Worm (Caenorhabditis elegans) whole organism, L2 larva: Measurements from ENCODE around the gene dlc-2.
A peak's percentile ranks its signal among the peaks of the same experiment; 100 is the strongest.
"Not testable (repeated sequence)": the region's sequence is repeated elsewhere in the genome, so short reads cannot be mapped to it uniquely, and the experiment has no call there.

Source experiments
- C34F6.9 ChIP-seq: fragments of 150-350 bp; optimal IDR thresholded peaks from 2 replicates; lab custom pipeline; 2014; ENCODE audit warnings: missing biosample characterization, missing genetic modification characterization
- F13H6.1 ChIP-seq: sonication (generic microtip); optimal IDR thresholded peaks from 2 replicates; lab custom pipeline; 2016; ENCODE audit warnings: missing genetic modification characterization, missing compliant biosample characterization
- Y55F3AM.14 ChIP-seq: fragments of 200-800 bp; sonication (Bioruptor generic); optimal IDR thresholded peaks from 2 replicates; lab custom pipeline; 2018; ENCODE audit warnings: mild to moderate bottlenecking, missing genetic modification characterization, missing compliant biosample characterization
- ZK546.5 ChIP-seq: sonication (generic microtip); optimal IDR thresholded peaks from 2 replicates; lab custom pipeline; 2017; ENCODE audit warnings: missing biosample characterization, missing genetic modification characterization
- alr-1 ChIP-seq: fragments of 150-350 bp; optimal IDR thresholded peaks from 2 replicates; lab custom pipeline; 2014; ENCODE audit warnings: missing biosample characterization, missing genetic modification characterization
- aly-2 ChIP-seq: fragments of 150-350 bp; optimal IDR thresholded peaks from 2 replicates; lab custom pipeline; 2014; ENCODE audit warnings: missing biosample characterization, missing genetic modification characterization
- ama-1 ChIP-seq: fragments of 150-350 bp; optimal IDR thresholded peaks from 2 replicates; lab custom pipeline; 2018; ENCODE audit warnings: inconsistent platforms
- blmp-1 ChIP-seq: sonication (generic microtip); optimal IDR thresholded peaks from 2 replicates; lab custom pipeline; 2017; ENCODE audit warnings: missing genetic modification characterization, mild to moderate bottlenecking, missing compliant biosample characterization, antibody characterized with exemption, moderate library complexity; ENCODE audit not compliant: insufficient read depth
- ceh-82 ChIP-seq: fragments of 150-350 bp; optimal IDR thresholded peaks from 2 replicates; lab custom pipeline; 2014; ENCODE audit warnings: missing biosample characterization, missing genetic modification characterization
- crh-2 ChIP-seq: sonication (generic microtip); optimal IDR thresholded peaks from 2 replicates; lab custom pipeline; 2017; ENCODE audit warnings: missing biosample characterization, missing genetic modification characterization
- egl-27 ChIP-seq: sonication (generic microtip); optimal IDR thresholded peaks from 3 replicates; lab custom pipeline; 2017; ENCODE audit warnings: missing biosample characterization, missing genetic modification reagents, missing genetic modification characterization
- elt-3 ChIP-seq: sonication (generic microtip); optimal IDR thresholded peaks from 2 replicates; lab custom pipeline; 2017; ENCODE audit warnings: missing biosample characterization, missing genetic modification characterization
- fos-1 ChIP-seq: fragments of 150-350 bp; optimal IDR thresholded peaks from 2 replicates; lab custom pipeline; 2014; ENCODE audit warnings: missing biosample characterization, missing genetic modification characterization
- gmeb-1 ChIP-seq: fragments of 150-350 bp; optimal IDR thresholded peaks from 2 replicates; lab custom pipeline; 2014; ENCODE audit warnings: missing biosample characterization, missing genetic modification characterization
- lin-39 ChIP-seq: fragments of 150-350 bp; optimal IDR thresholded peaks from 2 replicates; lab custom pipeline; 2014; ENCODE audit warnings: missing biosample characterization, missing genetic modification reagents, missing genetic modification characterization
- mab-5 ChIP-seq: fragments of 150-350 bp; optimal IDR thresholded peaks from 2 replicates; lab custom pipeline; 2014; ENCODE audit warnings: missing biosample characterization, missing genetic modification characterization
- mbf-1 ChIP-seq: sonication (generic microtip); optimal IDR thresholded peaks from 2 replicates; lab custom pipeline; 2017; ENCODE audit warnings: missing biosample characterization, missing genetic modification characterization
- nhr-10 ChIP-seq: sonication (generic microtip); optimal IDR thresholded peaks from 2 replicates; lab custom pipeline; 2017; ENCODE audit warnings: missing biosample characterization, missing genetic modification characterization
- nhr-12 ChIP-seq: fragments of 150-350 bp; optimal IDR thresholded peaks from 2 replicates; lab custom pipeline; 2014; ENCODE audit warnings: missing biosample characterization, missing genetic modification characterization
- nhr-129 ChIP-seq: fragments of 150-350 bp; optimal IDR thresholded peaks from 2 replicates; lab custom pipeline; 2014; ENCODE audit warnings: missing biosample characterization, missing genetic modification characterization
- nhr-21 ChIP-seq: fragments of 150-350 bp; optimal IDR thresholded peaks from 2 replicates; lab custom pipeline; 2014; ENCODE audit warnings: missing biosample characterization, missing genetic modification characterization
- nhr-23 ChIP-seq: fragments of 150-350 bp; optimal IDR thresholded peaks from 2 replicates; lab custom pipeline; 2014; ENCODE audit warnings: missing biosample characterization, missing genetic modification reagents, missing genetic modification characterization
- nhr-237 ChIP-seq: fragments of 150-350 bp; optimal IDR thresholded peaks from 2 replicates; lab custom pipeline; 2014; ENCODE audit warnings: missing biosample characterization, missing genetic modification characterization
- nhr-25 ChIP-seq: fragments of 150-350 bp; sonication (generic microtip); optimal IDR thresholded peaks from 3 replicates; lab custom pipeline; 2014; ENCODE audit warnings: missing biosample characterization, missing genetic modification characterization
- nhr-6 ChIP-seq: fragments of 150-350 bp; optimal IDR thresholded peaks from 2 replicates; lab custom pipeline; 2014; ENCODE audit warnings: missing biosample characterization, missing genetic modification characterization
- nhr-77 ChIP-seq: fragments of 150-350 bp; optimal IDR thresholded peaks from 2 replicates; lab custom pipeline; 2014; ENCODE audit warnings: missing biosample characterization, missing genetic modification characterization
- peb-1 ChIP-seq: fragments of 150-350 bp; optimal IDR thresholded peaks from 2 replicates; lab custom pipeline; 2014; ENCODE audit warnings: missing biosample characterization, missing genetic modification characterization
- skn-1 ChIP-seq: sonication (generic microtip); optimal IDR thresholded peaks from 2 replicates; lab custom pipeline; 2017; ENCODE audit warnings: missing biosample characterization, missing genetic modification characterization
- sma-3 ChIP-seq: sonication (generic microtip); optimal IDR thresholded peaks from 2 replicates; lab custom pipeline; 2016; ENCODE audit warnings: missing genetic modification reagents, missing genetic modification characterization, missing compliant biosample characterization
- snpc-4 ChIP-seq: fragments of 150-350 bp; optimal IDR thresholded peaks from 2 replicates; lab custom pipeline; 2014; ENCODE audit warnings: missing biosample characterization, missing genetic modification characterization
- unc-39 ChIP-seq: fragments of 150-350 bp; optimal IDR thresholded peaks from 2 replicates; lab custom pipeline; 2014; ENCODE audit warnings: missing biosample characterization, missing genetic modification characterization
- unc-55 ChIP-seq: fragments of 150-350 bp; sonication (generic microtip); optimal IDR thresholded peaks from 3 replicates; lab custom pipeline; 2014; ENCODE audit warnings: missing biosample characterization, missing genetic modification reagents, missing genetic modification characterization
- zag-1 ChIP-seq: fragments of 150-350 bp; optimal IDR thresholded peaks from 2 replicates; lab custom pipeline; 2014; ENCODE audit warnings: missing biosample characterization, missing genetic modification characterization
- ztf-11 ChIP-seq: sonication (generic microtip); optimal IDR thresholded peaks from 2 replicates; lab custom pipeline; 2017; ENCODE audit warnings: missing biosample characterization, missing genetic modification characterization

Gene dlc-2

DNA sequence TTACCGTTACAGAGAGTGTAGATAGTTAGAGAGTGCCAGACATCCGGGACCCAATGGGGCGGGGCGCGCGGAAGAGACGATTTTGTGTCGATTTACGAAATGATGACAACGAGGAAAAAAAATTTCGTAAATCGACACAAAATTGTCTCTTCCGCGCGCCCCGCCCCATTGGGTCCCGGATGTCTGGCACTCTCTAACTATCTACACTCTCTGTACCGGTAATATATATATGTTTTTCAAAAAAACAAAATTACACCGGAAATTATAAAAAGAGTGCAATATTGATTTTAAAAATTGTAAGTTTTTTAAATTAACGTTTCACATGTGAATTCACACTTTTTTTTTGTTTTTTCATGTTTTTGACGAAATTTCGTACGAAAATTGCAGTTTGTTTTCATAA, 26.7 kb upstream of the dlc-2 start, which contains the start of gene B0001.4:
Gene B0001.4 (minus strand): TSS at position 101 of the 400 bp plus-strand sequence.
- TF ChIP-seq C34F6.9; nhr-12; aly-2 (tag; lab: Kevin White, UChicago): not testable (repeated sequence)

DNA sequence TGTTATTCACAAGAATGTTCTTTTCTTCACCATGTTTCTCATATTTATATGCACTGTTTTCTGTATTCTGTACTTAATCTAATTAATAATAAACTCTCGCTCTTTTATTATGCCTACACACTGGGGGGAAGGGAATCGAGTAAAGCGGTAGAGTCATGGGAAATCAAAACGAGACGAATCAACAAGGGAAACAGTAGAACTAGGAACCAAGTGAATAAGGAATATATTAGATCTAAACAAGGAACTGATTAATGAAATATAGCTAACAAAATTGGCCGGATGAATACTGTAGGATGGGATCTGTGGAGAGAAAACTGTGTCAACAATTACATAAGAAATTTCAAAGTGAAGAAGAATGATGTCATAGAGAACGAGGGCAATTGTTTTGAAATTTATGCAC, 23.6 kb upstream of the dlc-2 start:
- TF ChIP-seq blmp-1 (tag; lab: Kevin White, UChicago) (no peak), nhr-23 (tag; lab: Kevin White, UChicago) (no peak), lin-39 (tag; lab: Kevin White, UChicago) (no peak), crh-2 (tag; lab: Kevin White, UChicago) (no peak), nhr-21 (tag; lab: Kevin White, UChicago) (no peak), nhr-77 (tag; lab: Kevin White, UChicago) (no peak), F13H6.1 (tag; lab: Kevin White, UChicago) (no peak), C34F6.9 (no peak), ztf-11 (tag; lab: Kevin White, UChicago) (no peak), skn-1 (tag; lab: Kevin White, UChicago) (no peak), peb-1 (tag; lab: Kevin White, UChicago) (no peak), alr-1 (tag; lab: Kevin White, UChicago) (no peak), sma-3 (no peak), nhr-10 (tag; lab: Kevin White, UChicago) (no peak), nhr-237 (tag; lab: Kevin White, UChicago) (no peak), nhr-25 (tag; lab: Kevin White, UChicago) (no peak)

ce11 chrIV:12133776-12134175, 22.4 kb upstream of the dlc-2 start:
- peak; percentile 13 for TF ChIP-seq nhr-129 (tag; lab: Kevin White, UChicago)
- TF ChIP-seq crh-2 (tag; lab: Kevin White, UChicago): no peak
- TF ChIP-seq gmeb-1 (tag; lab: Kevin White, UChicago): no peak
- no peak for TF ChIP-seq ZK546.5
- TF ChIP-seq, all 48 proteins: peak for 1

ce11 chrIV:12131308-12132072, 20.1 kb upstream of the dlc-2 start:
- peak; percentile 59 for TF ChIP-seq snpc-4
- TF ChIP-seq nhr-129 (tag; lab: Kevin White, UChicago): peak; percentile 11
- no peak for TF ChIP-seq Y55F3AM.14 (GFP tag; lab: Kevin White, UChicago)

DNA sequence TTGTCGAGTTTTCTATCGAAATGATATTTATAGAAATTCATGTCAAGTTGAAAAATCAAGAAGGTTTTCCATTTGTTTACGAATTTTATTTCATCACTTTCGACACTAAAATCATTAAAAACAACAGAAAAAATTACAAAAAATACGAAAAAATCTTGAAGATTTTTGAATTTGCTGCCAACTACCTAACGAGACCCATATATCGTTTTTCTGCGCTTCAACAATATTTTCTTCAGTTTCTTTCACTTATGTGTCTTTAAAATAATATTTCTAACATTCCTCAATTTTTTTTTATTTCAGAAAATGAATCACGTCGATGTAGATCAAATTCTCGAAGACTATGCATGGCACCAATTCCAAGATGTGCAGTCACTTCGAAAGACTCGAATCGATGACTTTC, 17.8 kb upstream of the dlc-2 start, which contains the start of gene lin-24:
Gene lin-24 (plus strand): TSS at position 301 of the 400 bp plus-strand sequence.
- TF ChIP-seq ztf-11 (tag; lab: Kevin White, UChicago) (no peak), elt-3 (no peak), crh-2 (tag; lab: Kevin White, UChicago) (no peak), alr-1 (tag; lab: Kevin White, UChicago) (no peak), egl-27 (tag; lab: Kevin White, UChicago) (no peak), mbf-1 (no peak), ama-1 (no peak), blmp-1 (tag; lab: Kevin White, UChicago) (no peak), ceh-82 (tag; lab: Kevin White, UChicago) (no peak), nhr-12 (no peak), zag-1 (tag; lab: Kevin White, UChicago) (no peak), F13H6.1 (tag; lab: Kevin White, UChicago) (no peak)

- TF ChIP-seq C34F6.9 (peak; percentile 31), mab-5 (tag; lab: Kevin White, UChicago) (no peak), unc-55 (GFP tag; lab: Kevin White, UChicago) (peak; percentile 54), nhr-6 (no peak), nhr-10 (tag; lab: Kevin White, UChicago) (no peak), unc-39 (tag; lab: Kevin White, UChicago) (no peak), nhr-129 (tag; lab: Kevin White, UChicago) (peak; percentile 11), Y55F3AM.14 (GFP tag; lab: Kevin White, UChicago) (no peak), fos-1 (peak; percentile 90)
- TF ChIP-seq, all 48 proteins: peak for 4
Measured at ce11 chrIV:12128708-12129107, 17.3 kb upstream of the dlc-2 start.
